Fruit fly (Drosophila melanogaster) whole organism, embryonic: Measurements from ENCODE around the gene CG43254.

ENCODE experiments used
- CG1024 ChIP-seq: fragments of 200-800 bp; sonication (Bioruptor generic); IDR thresholded peaks from 2 replicates; pipeline ENCODE4 v1.3.6; 2022; ENCODE audit warnings: missing biosample characterization, missing genetic modification characterization
- CG33557 ChIP-seq: fragments of 200-800 bp; sonication (Bioruptor generic); optimal IDR thresholded peaks from 2 replicates; lab custom pipeline; 2019; ENCODE audit warnings: missing biosample characterization, mild to moderate bottlenecking, missing genetic modification characterization, moderate library complexity
- Dek ChIP-seq: fragments of 200-800 bp; sonication (Bioruptor generic); optimal IDR thresholded peaks from 3 replicates; lab custom pipeline; 2019; ENCODE audit warnings: missing biosample characterization, mild to moderate bottlenecking, missing genetic modification characterization, moderate library complexity
- E2f1 ChIP-seq: fragments of 200-800 bp; sonication (Bioruptor generic); IDR thresholded peaks from 2 replicates; pipeline ENCODE4 v1.3.6; 2022; ENCODE audit warnings: missing biosample characterization, missing genetic modification characterization
- Kr ChIP-seq: fragments of 200-800 bp; sonication (Bioruptor generic); optimal IDR thresholded peaks from 2 replicates; lab custom pipeline; 2017; ENCODE audit warnings: missing biosample characterization, mild to moderate bottlenecking, missing genetic modification characterization

- no peak for TF ChIP-seq Dek (tag; lab: Kevin White, UChicago)
- TF ChIP-seq CG33557 (GFP tag; lab: Kevin White, UChicago) = no peak
- no peak for TF ChIP-seq E2f1 (GFP tag; lab: Robert Waterston, UW)
- TF ChIP-seq CG1024 (GFP tag; lab: Robert Waterston, UW) = no peak
- no peak for TF ChIP-seq Kr
Measured at dm6 chr3R:7759486-7759885, 20.1 kb upstream of the CG43254 start, which contains the start of gene Sp7.
